Worm (Caenorhabditis elegans): Measurements from ENCODE around the gene crn-4.

DNA sequence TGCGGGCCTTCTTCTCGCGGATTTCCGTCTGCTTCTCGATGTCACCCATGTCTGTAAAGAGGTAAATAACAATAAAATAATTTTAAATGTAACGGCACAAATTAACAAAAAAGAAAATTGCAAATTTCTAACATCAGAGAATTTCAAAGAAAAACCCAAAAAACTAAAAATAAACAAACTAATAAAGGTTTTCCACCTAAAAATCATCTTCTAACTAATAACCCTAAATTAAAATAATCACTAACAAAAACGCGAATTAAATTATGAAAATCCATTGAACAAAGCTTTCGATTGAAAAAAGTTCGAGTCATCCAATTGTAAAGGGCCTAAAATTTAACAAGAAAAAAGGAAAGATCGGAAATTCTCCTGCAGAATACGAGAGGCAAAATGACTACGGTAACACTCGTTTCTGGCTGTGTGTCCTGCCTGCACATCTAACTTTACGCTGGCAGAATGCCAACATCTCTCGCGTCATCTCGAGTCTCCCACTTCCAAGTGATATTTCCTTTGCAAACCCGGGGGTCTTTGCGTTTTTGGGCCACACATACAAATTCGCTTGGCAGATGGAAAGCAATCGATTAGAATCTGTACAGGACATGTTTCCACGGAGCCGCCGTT lies 15.2 kb downstream of the crn-4 start, which contains the start of gene rpl-11.2:
- TF ChIP-seq fos-1 (tag; optimal IDR thresholded peaks at IDR 0.05), result peak; percentile 97
- peak in 1 of 2 experiments; percentile 92 for TF ChIP-seq ztf-11 (tag; optimal IDR thresholded peaks at IDR 0.05)
- peak; percentile 56 for TF ChIP-seq nhr-12 (tag; optimal IDR thresholded peaks at IDR 0.05)
- peak; percentile 96 for TF ChIP-seq lin-39 (tag; optimal IDR thresholded peaks at IDR 0.05)
- peak; percentile 99 for TF ChIP-seq skn-1 (tag; optimal IDR thresholded peaks at IDR 0.05)
- peak; percentile 98 for TF ChIP-seq lin-13 (GFP tag; optimal IDR thresholded peaks at IDR 0.05)
- TF ChIP-seq sup-37 (GFP tag; optimal IDR thresholded peaks at IDR 0.05), result peak; percentile 82
- peak; percentile 97 for TF ChIP-seq jun-1 (tag; optimal IDR thresholded peaks at IDR 0.05)
- TF ChIP-seq efl-1 (optimal IDR thresholded peaks at IDR 0.05), result peak; percentile 90 to 96
- TF ChIP-seq efl-1 (GFP tag; optimal IDR thresholded peaks at IDR 0.05 in 1 of 2), result peak; percentile 72 to 98
